Worm (Caenorhabditis elegans) whole organism, L4/young adult: ENCODE results near the gene F40H3.1.

ENCODE experiments used
- W03F9.2 ChIP-seq: fragments of 150-350 bp; optimal IDR thresholded peaks from 2 replicates; lab custom pipeline; 2014; ENCODE audit warnings: missing biosample characterization, missing genetic modification characterization
- him-1 ChIP-seq: sonication (generic microtip); optimal IDR thresholded peaks from 2 replicates; lab custom pipeline; 2016; ENCODE audit warnings: missing genotype, missing genetic modification reagents, missing genetic modification characterization, missing compliant biosample characterization

DNA sequence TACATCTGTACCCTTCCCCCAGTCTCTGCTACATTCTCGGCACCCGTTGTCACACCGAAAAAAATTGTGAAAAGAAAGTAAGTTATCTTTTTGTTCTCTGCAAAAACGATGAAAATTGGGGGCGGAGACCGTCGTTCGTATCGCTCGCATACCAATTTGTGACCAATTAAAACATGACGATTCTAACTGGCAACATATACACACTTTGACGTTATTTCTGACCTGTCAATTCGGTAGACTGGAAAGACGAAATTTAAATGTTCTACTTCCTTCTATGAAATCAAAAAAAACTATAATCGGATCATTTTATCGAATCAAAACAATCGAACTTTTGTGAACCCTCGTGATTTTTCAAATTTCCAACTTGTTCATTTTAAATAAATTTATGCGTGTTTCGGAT lies 921 bp downstream of the F40H3.1 start:
- TF ChIP-seq him-1 (tag; lab: Kevin White, UChicago) (no peak), W03F9.2 (tag; lab: Kevin White, UChicago) (no peak)
